Worm (Caenorhabditis elegans): Measurements from ENCODE around the gene gana-1.

The gana-1 gene

ce11 chrV:12086934-12087333 lies at the start of gene gana-1:
Gene gana-1 (plus strand): TSS chrV:12087234.
- TF ChIP-seq fos-1 (tag; optimal IDR thresholded peaks at IDR 0.05) (no peak), zip-4 (GFP tag; optimal IDR thresholded peaks at IDR 0.05) (no peak), pag-3 (tag; optimal IDR thresholded peaks at IDR 0.05; ENCODE audit: borderline replicate concordance, insufficient read depth) (no peak), rnt-1 (tag; optimal IDR thresholded peaks at IDR 0.05) (no peak), aly-2 (tag; optimal IDR thresholded peaks at IDR 0.05) (no peak), mef-2 (tag; optimal IDR thresholded peaks at IDR 0.05) (no peak), tlp-1 (tag; optimal IDR thresholded peaks at IDR 0.05) (no peak), mdl-1 (tag; optimal IDR thresholded peaks at IDR 0.05) (no peak), lsy-2 (tag; optimal IDR thresholded peaks at IDR 0.05) (no peak), sup-37 (GFP tag; optimal IDR thresholded peaks at IDR 0.05) (no peak), lin-39 (tag; optimal IDR thresholded peaks at IDR 0.05) (no peak), unc-86 (tag; optimal IDR thresholded peaks at IDR 0.05) (no peak), ets-5 (GFP tag; IDR thresholded peaks at IDR 0.05) (no peak)

ce11 chrV:12037889-12038288 lies 49.1 kb upstream of the gana-1 start:
- TF ChIP-seq jun-1 (tag; optimal IDR thresholded peaks at IDR 0.05) = no peak
- peak; percentile 79 for TF ChIP-seq pax-3 (tag; optimal IDR thresholded peaks at IDR 0.05)
- TF ChIP-seq ceh-90 (tag; optimal IDR thresholded peaks at IDR 0.05) = no peak
- peak; percentile 71 for TF ChIP-seq ceh-8 (GFP tag; optimal IDR thresholded peaks at IDR 0.05)
- TF ChIP-seq fkh-4 (tag; optimal IDR thresholded peaks at IDR 0.05; ENCODE audit: borderline replicate concordance) = no peak
- TF ChIP-seq vab-15 (tag; optimal IDR thresholded peaks at IDR 0.05) = no peak
- TF ChIP-seq nhr-28 (tag; optimal IDR thresholded peaks at IDR 0.05) = no peak
- no peak for TF ChIP-seq nhr-47 (tag; optimal IDR thresholded peaks at IDR 0.05)
- TF ChIP-seq lin-35 (GFP tag; optimal IDR thresholded peaks at IDR 0.05) = no peak
- peak; percentile 65 for TF ChIP-seq dsc-1 (tag; optimal IDR thresholded peaks at IDR 0.05)

ce11 chrV:12038317-12038716 lies 48.7 kb upstream of the gana-1 start:
- TF ChIP-seq skn-1 (tag; optimal IDR thresholded peaks at IDR 0.05) (no peak), Y116A8C.19 (tag; optimal IDR thresholded peaks at IDR 0.05; ENCODE audit: borderline replicate concordance) (no peak), swsn-7 (tag; optimal IDR thresholded peaks at IDR 0.05) (no peak), lin-14 (GFP tag; optimal IDR thresholded peaks at IDR 0.05) (peak; percentile 48), ztf-11 (tag; optimal IDR thresholded peaks at IDR 0.05) (no peak), isw-1 (GFP tag; IDR thresholded peaks at IDR 0.05) (peak; percentile 13; the same call in 1 of the 2 replicates), unc-86 (tag; optimal IDR thresholded peaks at IDR 0.05) (peak; percentile 48)

- peak; percentile 5 for TF ChIP-seq ama-1 (optimal IDR thresholded peaks at IDR 0.05)
- TF ChIP-seq C16A3.4 (tag; optimal IDR thresholded peaks at IDR 0.05) = no peak
- no peak for TF ChIP-seq zag-1 (tag; optimal IDR thresholded peaks at IDR 0.05)
- TF ChIP-seq alr-1 (tag; optimal IDR thresholded peaks at IDR 0.05; ENCODE audit: borderline replicate concordance) = no peak
- TF ChIP-seq nhr-90 (tag; optimal IDR thresholded peaks at IDR 0.05; ENCODE audit: poor library complexity) = no peak
- TF ChIP-seq dsc-1 (tag; optimal IDR thresholded peaks at IDR 0.05) = peak; percentile 28
- TF ChIP-seq nhr-77 (tag; optimal IDR thresholded peaks at IDR 0.05) = no peak
- TF ChIP-seq nhr-11 (tag; optimal IDR thresholded peaks at IDR 0.05) = no peak
- peak; percentile 27 for TF ChIP-seq nhr-20 (tag; optimal IDR thresholded peaks at IDR 0.05)
- peak; percentile 51 for TF ChIP-seq lin-14 (GFP tag; optimal IDR thresholded peaks at IDR 0.05)
- TF ChIP-seq fkh-8 (tag; optimal IDR thresholded peaks at IDR 0.05) = peak; percentile 12
- no peak for TF ChIP-seq irx-1 (tag; optimal IDR thresholded peaks at IDR 0.05)
- TF ChIP-seq ceh-88 (GFP tag; IDR thresholded peaks at IDR 0.05) = no peak
- TF ChIP-seq mep-1 (tag; optimal IDR thresholded peaks at IDR 0.05) = no peak
- peak; percentile 22 for TF ChIP-seq xbp-1 (tag; optimal IDR thresholded peaks at IDR 0.05)
- no peak for TF ChIP-seq egl-27 (tag; optimal IDR thresholded peaks at IDR 0.05)
- no peak for TF ChIP-seq Y116A8C.19 (tag; optimal IDR thresholded peaks at IDR 0.05; ENCODE audit: borderline replicate concordance)
- TF ChIP-seq lir-3 (tag; optimal IDR thresholded peaks at IDR 0.05; ENCODE audit: poor library complexity) = no peak
- no peak for TF ChIP-seq elt-3 (tag; optimal IDR thresholded peaks at IDR 0.05)
- TF ChIP-seq F16B12.6 (tag; optimal IDR thresholded peaks at IDR 0.05) = no peak
- no peak for TF ChIP-seq unc-130 (tag; optimal IDR thresholded peaks at IDR 0.05)
- no peak for TF ChIP-seq zip-4 (GFP tag; optimal IDR thresholded peaks at IDR 0.05)
- TF ChIP-seq rnt-1 (tag; optimal IDR thresholded peaks at IDR 0.05) = no peak
- no peak for TF ChIP-seq hlh-17 (GFP tag; optimal IDR thresholded peaks at IDR 0.05; ENCODE audit: borderline replicate concordance)
- no peak for TF ChIP-seq snpc-4 (tag; optimal IDR thresholded peaks at IDR 0.05)
Measured at ce11 chrV:12038783-12039182, 48.3 kb upstream of the gana-1 start.
